Fruit fly (Drosophila melanogaster) whole organism, embryonic: ENCODE results near the gene CG14135.

ENCODE experiments used
- Adf1 ChIP-seq: fragments of 200-800 bp; sonication (Bioruptor generic); IDR thresholded peaks from 2 replicates; pipeline ENCODE4 v1.3.6; 2022; ENCODE audit warnings: missing biosample characterization, missing genetic modification characterization
- CG13287 ChIP-seq: fragments of 200-800 bp; sonication (Bioruptor generic); IDR thresholded peaks from 2 replicates; pipeline ENCODE4 v1.3.6; 2022; ENCODE audit warnings: missing biosample characterization, missing genetic modification characterization; ENCODE audit not compliant: partially characterized antibody
- CG14050 ChIP-seq: fragments of 200-800 bp; sonication (Bioruptor generic); IDR thresholded peaks from 3 replicates; pipeline ENCODE4 v1.3.6; 2022; ENCODE audit warnings: missing biosample characterization, missing genetic modification characterization
- CG1529 ChIP-seq: fragments of 200-800 bp; sonication (Bioruptor generic); optimal IDR thresholded peaks from 3 replicates; lab custom pipeline; 2018; ENCODE audit warnings: missing biosample characterization, missing genetic modification characterization
- CG1603 ChIP-seq: fragments of 200-800 bp; sonication (Bioruptor generic); optimal IDR thresholded peaks from 2 replicates; lab custom pipeline; 2019; ENCODE audit warnings: missing biosample characterization, mild to moderate bottlenecking, missing genetic modification characterization, moderate library complexity
- CG16815 ChIP-seq: fragments of 200-800 bp; sonication (Bioruptor generic); optimal IDR thresholded peaks from 3 replicates; lab custom pipeline; 2017; ENCODE audit warnings: missing biosample characterization, mild to moderate bottlenecking, missing genetic modification characterization
- CG17186 ChIP-seq: fragments of 200-800 bp; sonication (Bioruptor generic); optimal IDR thresholded peaks from 3 replicates; lab custom pipeline; 2017; ENCODE audit warnings: missing biosample characterization, missing genetic modification reagents, missing genetic modification characterization
- CG17359 ChIP-seq: fragments of 200-800 bp; sonication (Bioruptor generic); optimal IDR thresholded peaks from 3 replicates; lab custom pipeline; 2018; ENCODE audit warnings: missing biosample characterization, mild to moderate bottlenecking, missing genetic modification characterization, moderate library complexity
- CG17612 ChIP-seq: fragments of 200-800 bp; sonication (Bioruptor generic); IDR thresholded peaks from 2 replicates; pipeline ENCODE4 v1.3.6; 2022; ENCODE audit warnings: missing biosample characterization, missing genetic modification characterization
- CG18599 ChIP-seq: fragments of 200-800 bp; sonication (Bioruptor generic); optimal IDR thresholded peaks from 3 replicates; lab custom pipeline; 2017; ENCODE audit warnings: missing biosample characterization, missing genetic modification characterization, mild to moderate bottlenecking, moderate library complexity, missing genetic modification reagents
- CG2129 ChIP-seq: fragments of 200-800 bp; sonication (Bioruptor generic); IDR thresholded peaks from 2 replicates; pipeline ENCODE4 v1.3.6; 2022; ENCODE audit warnings: missing biosample characterization, missing genetic modification characterization; ENCODE audit not compliant: partially characterized antibody
- CG2889 ChIP-seq: fragments of 200-800 bp; sonication (Bioruptor generic); IDR thresholded peaks from 3 replicates; pipeline ENCODE4 v1.3.6; 2022; ENCODE audit warnings: missing biosample characterization, missing genetic modification characterization
- CG31365 ChIP-seq: fragments of 200-800 bp; sonication (Bioruptor generic); optimal IDR thresholded peaks from 2 replicates; lab custom pipeline; 2018; ENCODE audit warnings: missing biosample characterization, mild to moderate bottlenecking, missing genetic modification characterization
- CG31441 ChIP-seq: fragments of 200-800 bp; sonication (Bioruptor generic); IDR thresholded peaks from 2 replicates; pipeline ENCODE4 v1.3.6; 2022; ENCODE audit warnings: missing biosample characterization, missing genetic modification characterization
- CG3163 ChIP-seq: fragments of 200-800 bp; sonication (Bioruptor generic); optimal IDR thresholded peaks from 3 replicates; lab custom pipeline; 2016; ENCODE audit warnings: missing biosample characterization, missing genetic modification characterization
- CG6683 ChIP-seq: fragments of 200-800 bp; sonication (Bioruptor generic); optimal IDR thresholded peaks from 2 replicates; lab custom pipeline; 2017; ENCODE audit warnings: missing biosample characterization, mild to moderate bottlenecking, missing genetic modification characterization, missing genetic modification reagents
- CG7271 ChIP-seq: fragments of 200-800 bp; sonication (Bioruptor generic); optimal IDR thresholded peaks from 2 replicates; lab custom pipeline; 2018; ENCODE audit warnings: missing biosample characterization, mild to moderate bottlenecking, missing genetic modification characterization, moderate library complexity
- CG7745 ChIP-seq: fragments of 200-800 bp; sonication (Bioruptor generic); optimal IDR thresholded peaks from 2 replicates; lab custom pipeline; 2018; ENCODE audit warnings: missing biosample characterization, mild to moderate bottlenecking, missing genetic modification characterization, moderate library complexity
- CG7928 ChIP-seq: fragments of 200-800 bp; sonication (Bioruptor generic); optimal IDR thresholded peaks from 2 replicates; lab custom pipeline; 2017; ENCODE audit warnings: missing biosample characterization, mild to moderate bottlenecking, missing genetic modification characterization
- CG9876 ChIP-seq: fragments of 200-800 bp; sonication (Bioruptor generic); optimal IDR thresholded peaks from 2 replicates; lab custom pipeline; 2016; ENCODE audit warnings: missing biosample characterization, missing genetic modification characterization
- D19B ChIP-seq: fragments of 200-800 bp; sonication (Bioruptor generic); optimal IDR thresholded peaks from 2 replicates; lab custom pipeline; 2017; ENCODE audit warnings: missing biosample characterization, mild to moderate bottlenecking, missing genetic modification characterization
- Gug ChIP-seq: fragments of 200-800 bp; sonication (Bioruptor generic); IDR thresholded peaks from 4 replicates; pipeline ENCODE4 v1.3.6; 2022; ENCODE audit warnings: missing biosample characterization, missing genetic modification characterization
- HLH54F ChIP-seq: fragments of 200-800 bp; sonication (Bioruptor generic); optimal IDR thresholded peaks from 3 replicates; lab custom pipeline; 2016; ENCODE audit warnings: missing biosample characterization, missing genetic modification characterization
- Hr39 ChIP-seq: fragments of >200 bp; optimal IDR thresholded peaks from 2 replicates; lab custom pipeline; 2017
- MESR4 ChIP-seq: fragments of 200-800 bp; sonication (Bioruptor generic); optimal IDR thresholded peaks from 2 replicates; lab custom pipeline; 2018; ENCODE audit warnings: missing biosample characterization, mild to moderate bottlenecking, missing genetic modification characterization, moderate library complexity
- NC2α ChIP-seq: fragments of 200-800 bp; sonication (Bioruptor generic); optimal IDR thresholded peaks from 2 replicates; lab custom pipeline; 2016; ENCODE audit warnings: missing biosample characterization, missing genetic modification characterization
- Neu2 ChIP-seq: fragments of 200-800 bp; sonication (Bioruptor generic); optimal IDR thresholded peaks from 3 replicates; lab custom pipeline; 2016; ENCODE audit warnings: missing biosample characterization, missing genetic modification characterization, borderline replicate concordance
- Scr ChIP-seq: fragments of 200-800 bp; sonication (Bioruptor generic); IDR thresholded peaks from 2 replicates; pipeline ENCODE4 v1.3.6; 2022; ENCODE audit warnings: missing biosample characterization, missing genetic modification characterization; ENCODE audit not compliant: partially characterized antibody
- Usf ChIP-seq: fragments of 200-800 bp; sonication (Bioruptor generic); optimal IDR thresholded peaks from 2 replicates; lab custom pipeline; 2017; ENCODE audit warnings: missing genotype, missing biosample characterization, missing genetic modification characterization
- YL-1 ChIP-seq: fragments of 200-800 bp; sonication (Bioruptor generic); optimal IDR thresholded peaks from 3 replicates; lab custom pipeline; 2017; ENCODE audit warnings: missing biosample characterization, mild to moderate bottlenecking, missing genetic modification characterization
- amos ChIP-seq: fragments of 200-800 bp; sonication (Bioruptor generic); IDR thresholded peaks from 2 replicates; pipeline ENCODE4 v1.3.6; 2022; ENCODE audit warnings: missing biosample characterization, missing genetic modification characterization; ENCODE audit not compliant: partially characterized antibody
- aop ChIP-seq: fragments of 200-800 bp; sonication (Bioruptor generic); IDR thresholded peaks from 2 replicates; pipeline ENCODE4 v1.3.6; 2022; ENCODE audit warnings: missing biosample characterization, missing genetic modification characterization
- bab2 ChIP-seq: fragments of 200-800 bp; sonication (Bioruptor generic); optimal IDR thresholded peaks from 2 replicates; lab custom pipeline; 2016; ENCODE audit warnings: missing biosample characterization, missing genetic modification characterization
- bcd ChIP-seq: fragments of 200-800 bp; sonication (Bioruptor generic); optimal IDR thresholded peaks from 2 replicates; lab custom pipeline; 2017; ENCODE audit warnings: missing biosample characterization, mild to moderate bottlenecking, missing genetic modification characterization
- chn ChIP-seq: fragments of 200-800 bp; sonication (Bioruptor generic); optimal IDR thresholded peaks from 2 replicates; lab custom pipeline; 2016; ENCODE audit warnings: missing biosample characterization, missing genetic modification characterization
- croc ChIP-seq: fragments of 200-800 bp; sonication (Bioruptor generic); conservative IDR thresholded peaks from 3 replicates; pipeline ENCODE4 v1.3.6; 2022; ENCODE audit warnings: missing biosample characterization, missing genetic modification characterization
- dimm ChIP-seq: fragments of 200-800 bp; sonication (Bioruptor generic); IDR thresholded peaks from 2 replicates; pipeline ENCODE4 v1.3.6; 2022; ENCODE audit warnings: missing biosample characterization, missing genetic modification characterization
- disco-r ChIP-seq: fragments of 200-800 bp; sonication (Bioruptor generic); optimal IDR thresholded peaks from 2 replicates; lab custom pipeline; 2016; ENCODE audit warnings: missing biosample characterization, missing genetic modification characterization
- eyg ChIP-seq: fragments of 200-800 bp; sonication (Bioruptor generic); optimal IDR thresholded peaks from 3 replicates; lab custom pipeline; 2016; ENCODE audit warnings: missing biosample characterization, missing genetic modification characterization
- gcm ChIP-seq: fragments of 200-800 bp; sonication (Bioruptor generic); optimal IDR thresholded peaks from 2 replicates; lab custom pipeline; 2019; ENCODE audit warnings: missing biosample characterization, mild to moderate bottlenecking, missing genetic modification characterization, moderate library complexity
- jigr1 ChIP-seq: fragments of 200-800 bp; sonication (Bioruptor generic); IDR thresholded peaks from 3 replicates; pipeline ENCODE4 v1.3.6; 2022; ENCODE audit warnings: missing biosample characterization, missing genetic modification characterization
- kay ChIP-seq: fragments of 200-800 bp; sonication (Bioruptor generic); optimal IDR thresholded peaks from 2 replicates; lab custom pipeline; 2016; ENCODE audit warnings: missing biosample characterization, missing genetic modification characterization
- lmd ChIP-seq: fragments of 200-800 bp; sonication (Bioruptor generic); IDR thresholded peaks from 2 replicates; pipeline ENCODE4 v1.3.6; 2022; ENCODE audit warnings: missing biosample characterization, missing genetic modification characterization
- slou ChIP-seq: fragments of 200-800 bp; sonication (Bioruptor generic); optimal IDR thresholded peaks from 3 replicates; lab custom pipeline; 2016; ENCODE audit warnings: missing biosample characterization, missing genetic modification characterization
- stwl ChIP-seq: fragments of 200-800 bp; sonication (Bioruptor generic); optimal IDR thresholded peaks from 3 replicates; lab custom pipeline; 2018; ENCODE audit warnings: missing biosample characterization, mild to moderate bottlenecking, missing genetic modification characterization, moderate library complexity
- sug ChIP-seq: fragments of 200-800 bp; optimal IDR thresholded peaks from 2 replicates; lab custom pipeline; 2019; ENCODE audit warnings: missing biosample characterization, mild to moderate bottlenecking, missing genetic modification characterization, moderate library complexity
- tio ChIP-seq: fragments of 200-800 bp; sonication (Bioruptor generic); optimal IDR thresholded peaks from 2 replicates; lab custom pipeline; 2017; ENCODE audit warnings: missing biosample characterization, missing genetic modification characterization, inconsistent platforms
- wek ChIP-seq: fragments of 200-800 bp; sonication (Bioruptor generic); optimal IDR thresholded peaks from 3 replicates; lab custom pipeline; 2018; ENCODE audit warnings: missing biosample characterization, mild to moderate bottlenecking, missing genetic modification characterization, moderate library complexity

CG14135 gene

DNA sequence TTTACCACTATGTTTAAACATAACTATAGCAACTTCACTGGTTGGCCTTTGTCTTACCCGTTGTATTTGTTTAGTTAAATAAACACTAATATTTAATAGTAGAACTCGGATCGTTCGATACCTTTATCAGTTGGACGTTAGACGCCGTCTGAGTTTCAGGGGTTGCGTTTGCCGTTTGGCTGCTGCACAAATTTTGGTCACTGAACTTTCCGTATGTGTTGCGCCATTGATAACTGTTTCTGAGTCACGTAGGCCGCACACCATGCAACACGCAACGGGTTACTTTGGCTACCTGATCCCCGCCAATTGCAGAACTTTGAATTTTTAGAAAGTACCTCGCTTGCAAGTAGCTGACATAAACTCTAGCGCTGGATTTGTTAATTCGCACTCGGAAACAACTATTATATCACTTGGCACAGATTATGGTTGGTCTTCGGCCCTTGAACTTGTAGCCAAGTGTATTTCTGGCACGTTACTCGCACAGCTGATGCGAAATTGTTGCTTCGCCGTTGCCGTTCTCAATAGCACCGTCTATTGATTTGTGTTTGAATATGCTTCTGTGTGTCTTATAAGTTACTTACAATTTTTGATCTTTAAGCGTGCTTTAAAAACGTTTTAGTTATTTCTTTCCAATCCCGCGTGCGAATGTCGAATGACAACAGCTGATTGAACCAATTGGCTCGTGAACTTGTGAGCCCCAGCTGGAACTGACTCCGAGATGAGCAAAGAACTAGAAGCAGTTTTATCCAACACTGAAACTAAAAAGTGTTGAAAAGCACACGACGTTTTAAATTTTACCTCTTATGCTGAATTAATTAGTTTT, 5.1 kb downstream of the CG14135 start, which contains the start of gene Dph1 (continued):
- TF ChIP-seq Gug (GFP tag; lab: Robert Waterston, UW): peak; percentile 86
- TF ChIP-seq gcm: peak; percentile 82
- peak; percentile 81 for TF ChIP-seq chn (GFP tag; lab: Kevin White, UChicago)
- TF ChIP-seq stwl (tag; lab: Kevin White, UChicago): peak; percentile 62
- TF ChIP-seq D19B: peak; percentile 65
- TF ChIP-seq CG14050 (GFP tag; lab: Robert Waterston, UW): peak; percentile 82
- TF ChIP-seq kay (GFP tag; lab: Kevin White, UChicago): peak; percentile 90
- peak; percentile 55 for TF ChIP-seq CG6683 (GFP tag; lab: Kevin White, UChicago)
- TF ChIP-seq CG17359: peak; percentile 85
- TF ChIP-seq CG2889 (GFP tag; lab: Robert Waterston, UW): peak; percentile 97
- peak; percentile 80 for TF ChIP-seq eyg
- peak; percentile 93 for TF ChIP-seq CG1603 (tag; lab: Kevin White, UChicago)
- TF ChIP-seq CG13287: peak; percentile 57
- TF ChIP-seq CG17612 (GFP tag; lab: Robert Waterston, UW): peak; percentile 74; the same call in 1 of the 2 replicates
- peak; percentile 93 for TF ChIP-seq YL-1 (GFP tag; lab: Kevin White, UChicago)
- TF ChIP-seq CG2129: no peak
- peak; percentile 14 for TF ChIP-seq CG7928 (GFP tag; lab: Kevin White, UChicago)
- peak; percentile 86 for TF ChIP-seq CG31441 (GFP tag; lab: Robert Waterston, UW)
- TF ChIP-seq amos (GFP tag; lab: Robert Waterston, UW): peak; percentile 70; the same call in 1 of the 2 replicates
- TF ChIP-seq jigr1: 0 out of 3 replicates have a peak, but pooled peaks have one; percentile 69
- peak; percentile 93 for TF ChIP-seq bab2 (GFP tag; lab: Kevin White, UChicago)
- peak; percentile 54 for TF ChIP-seq sug (tag; lab: Kevin White, UChicago)
- TF ChIP-seq bcd (GFP tag; lab: Kevin White, UChicago): peak; percentile 88
- peak; percentile 36; the same call in 1 of the 2 replicates for TF ChIP-seq Adf1
- TF ChIP-seq aop (GFP tag; lab: Robert Waterston, UW): peak; percentile 53; the same call in 1 of the 2 replicates
- peak; percentile 74 for TF ChIP-seq HLH54F
- peak; percentile 79 for TF ChIP-seq NC2α (GFP tag; lab: Kevin White, UChicago)
- TF ChIP-seq lmd (GFP tag; lab: Robert Waterston, UW): peak; percentile 86; the same call in 1 of the 2 replicates
- no peak for TF ChIP-seq Neu2 (GFP tag; lab: Kevin White, UChicago)
- TF ChIP-seq CG7745: peak; percentile 34
- peak; percentile 74 for TF ChIP-seq CG31365 (tag; lab: Kevin White, UChicago)
- TF ChIP-seq croc (GFP tag; lab: Robert Waterston, UW): no peak; the same call in 1 of the 3 replicates
- TF ChIP-seq CG16815: peak; percentile 76
- peak; percentile 5 for TF ChIP-seq CG9876
- TF ChIP-seq Hr39: no peak
- peak; percentile 54 for TF ChIP-seq MESR4 (GFP tag; lab: Kevin White, UChicago)
- TF ChIP-seq disco-r (GFP tag; lab: Kevin White, UChicago): peak; percentile 74
- TF ChIP-seq CG3163: peak; percentile 52
- TF ChIP-seq Scr (GFP tag; lab: Robert Waterston, UW): peak; percentile 42; the same call in 1 of the 2 replicates
- TF ChIP-seq CG18599 (GFP tag; lab: Kevin White, UChicago): peak; percentile 87
- peak; percentile 63 for TF ChIP-seq Usf
- TF ChIP-seq dimm (GFP tag; lab: Robert Waterston, UW): no peak
- peak; percentile 1 for TF ChIP-seq CG17186
- TF ChIP-seq wek (GFP tag; lab: Kevin White, UChicago): peak; percentile 54
- TF ChIP-seq CG1529 (GFP tag; lab: Kevin White, UChicago): peak; percentile 67
- TF ChIP-seq tio: peak; percentile 58
- TF ChIP-seq CG7271 (tag; lab: Kevin White, UChicago): peak; percentile 50
- peak; percentile 58 for TF ChIP-seq slou (GFP tag; lab: Kevin White, UChicago)
